Worm (Caenorhabditis elegans) whole organism, mixed stage, embryonic: ENCODE data around the gene ekl-5.

Experiments
- bed-3 ChIP-seq: fragments of 200-800 bp; sonication (Bioruptor generic); optimal IDR thresholded peaks from 3 replicates; lab custom pipeline; 2018; ENCODE audit warnings: mild to moderate bottlenecking, missing genetic modification characterization, moderate library complexity, missing compliant biosample characterization
- blmp-1 ChIP-seq: fragments of 150-350 bp; optimal IDR thresholded peaks from 2 replicates; lab custom pipeline; 2014; ENCODE audit warnings: missing biosample characterization, missing genetic modification characterization
- flh-1 ChIP-seq: fragments of 200-800 bp; sonication (Bioruptor generic); optimal IDR thresholded peaks from 2 replicates; lab custom pipeline; 2018; ENCODE audit warnings: mild to moderate bottlenecking, missing genetic modification characterization, moderate library complexity, missing compliant biosample characterization
- lin-13 ChIP-seq: fragments of 150-350 bp; optimal IDR thresholded peaks from 2 replicates; lab custom pipeline; 2014; ENCODE audit warnings: missing biosample characterization, missing genetic modification characterization
- lin-32 ChIP-seq: fragments of 200-800 bp; sonication (Bioruptor generic); optimal IDR thresholded peaks from 2 replicates; lab custom pipeline; 2018; ENCODE audit warnings: mild to moderate bottlenecking, missing genetic modification characterization, missing compliant biosample characterization
- lsy-2 ChIP-seq: fragments of 150-350 bp; optimal IDR thresholded peaks from 2 replicates; lab custom pipeline; 2014; ENCODE audit warnings: missing biosample characterization, missing genetic modification characterization
- nhr-2 ChIP-seq: fragments of 150-350 bp; optimal IDR thresholded peaks from 2 replicates; lab custom pipeline; 2014; ENCODE audit warnings: missing biosample characterization, missing genetic modification characterization
- nhr-76 ChIP-seq: sonication (generic microtip); optimal IDR thresholded peaks from 2 replicates; lab custom pipeline; 2017; ENCODE audit warnings: missing biosample characterization, missing genetic modification characterization
- pha-4 ChIP-seq: fragments of 150-350 bp; optimal IDR thresholded peaks from 2 replicates; lab custom pipeline; 2018; ENCODE audit warnings: missing biosample characterization, missing genetic modification reagents, missing genetic modification characterization
- sptf-1 ChIP-seq: sonication (generic microtip); optimal IDR thresholded peaks from 2 replicates; lab custom pipeline; 2017; ENCODE audit warnings: mild to moderate bottlenecking, missing genetic modification characterization, moderate library complexity, missing compliant biosample characterization
- tbx-8 ChIP-seq: fragments of 200-800 bp; sonication (Bioruptor generic); optimal IDR thresholded peaks from 2 replicates; lab custom pipeline; 2018; ENCODE audit warnings: mild to moderate bottlenecking, missing genetic modification characterization, moderate library complexity, missing compliant biosample characterization
- unc-62 ChIP-seq: fragments of 150-350 bp; optimal IDR thresholded peaks from 2 replicates; lab custom pipeline; 2014; ENCODE audit warnings: missing biosample characterization, missing genetic modification reagents, missing genetic modification characterization

DNA sequence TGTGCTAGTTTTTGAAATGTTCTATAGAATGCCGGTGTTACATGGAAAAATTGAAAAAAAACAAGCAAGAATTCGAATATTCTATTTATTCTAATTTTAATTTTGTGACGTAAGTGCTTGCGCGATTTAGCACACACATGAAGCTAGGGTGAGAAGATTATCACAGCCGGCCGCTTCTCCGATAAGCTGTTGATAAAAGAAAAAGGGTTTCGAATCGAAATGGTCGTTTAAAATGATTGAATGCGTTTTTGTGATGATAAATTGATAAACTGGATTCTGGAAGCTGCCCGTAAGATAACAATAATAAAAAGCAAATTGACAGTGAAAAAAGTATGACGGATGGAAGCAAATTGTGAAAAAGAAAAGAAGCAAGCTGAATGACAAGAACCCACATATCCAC is 32.8 kb downstream of the ekl-5 start:
- TF ChIP-seq unc-62 (GFP tag; lab: Kevin White, UChicago) (no peak), lin-32 (GFP tag; lab: Kevin White, UChicago) (no peak), lin-13 (no peak), flh-1 (GFP tag; lab: Kevin White, UChicago) (no peak), pha-4 (tag; lab: Kevin White, UChicago) (no peak), tbx-8 (GFP tag; lab: Kevin White, UChicago) (no peak), sptf-1 (tag; lab: Kevin White, UChicago) (no peak), nhr-2 (tag; lab: Kevin White, UChicago) (no peak), nhr-76 (tag; lab: Kevin White, UChicago) (no peak), lsy-2 (tag; lab: Kevin White, UChicago) (no peak), bed-3 (GFP tag; lab: Kevin White, UChicago) (no peak), blmp-1 (no peak)
